Worm (Caenorhabditis elegans): ENCODE results near the gene srw-43.

DNA sequence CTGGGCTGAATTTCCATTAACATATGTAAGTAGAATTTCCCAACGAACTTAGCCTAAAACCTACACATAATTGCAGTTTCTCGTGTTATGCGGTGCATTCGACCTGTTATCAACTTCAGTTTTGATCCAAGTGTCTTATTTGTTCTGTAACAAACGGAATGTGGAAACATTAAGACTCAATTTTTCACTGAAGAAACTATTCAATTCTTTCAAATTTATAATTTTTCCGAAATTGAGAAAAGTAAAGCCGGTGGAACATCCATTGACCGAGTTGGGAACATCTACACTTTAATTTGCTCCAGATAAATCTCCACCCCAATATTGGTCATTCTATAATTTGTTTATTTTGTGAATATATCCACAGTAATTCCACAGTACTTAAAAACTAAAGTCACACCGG lies 11.4 kb upstream of the srw-43 start:
- TF ChIP-seq fos-1 (tag; optimal IDR thresholded peaks at IDR 0.05), result no peak
- no peak for TF ChIP-seq lin-15B (tag; optimal IDR thresholded peaks at IDR 0.05)
- no peak for TF ChIP-seq ztf-11 (tag; optimal IDR thresholded peaks at IDR 0.05)
- TF ChIP-seq tbx-2 (tag; optimal IDR thresholded peaks at IDR 0.05), result no peak
- TF ChIP-seq unc-62 (GFP tag; optimal IDR thresholded peaks at IDR 0.05), result no peak
- TF ChIP-seq mef-2 (tag; optimal IDR thresholded peaks at IDR 0.05), result no peak
- TF ChIP-seq lin-13 (GFP tag; optimal IDR thresholded peaks at IDR 0.05), result no peak
- TF ChIP-seq mep-1 (tag; optimal IDR thresholded peaks at IDR 0.05), result no peak
- no peak for TF ChIP-seq ama-1 (optimal IDR thresholded peaks at IDR 0.05)
- no peak for TF ChIP-seq aly-2 (tag; optimal IDR thresholded peaks at IDR 0.05)
- no peak for TF ChIP-seq nhr-11 (tag; optimal IDR thresholded peaks at IDR 0.05)
- no peak for TF ChIP-seq ceh-82 (tag; optimal IDR thresholded peaks at IDR 0.05)

Data from whole organism, L1 larva.